Fruit fly (Drosophila melanogaster) whole organism, embryonic: ENCODE measurements around the gene srp.

Experiments
- CG10267 ChIP-seq: fragments of 200-800 bp; sonication (Bioruptor generic); optimal IDR thresholded peaks from 2 replicates; lab custom pipeline; 2018; ENCODE audit warnings: missing biosample characterization, mild to moderate bottlenecking, missing genetic modification characterization, moderate library complexity
- CG11695 ChIP-seq: fragments of 200-800 bp; sonication (Bioruptor generic); IDR thresholded peaks from 3 replicates; pipeline ENCODE4 v1.3.6; 2022; ENCODE audit warnings: missing biosample characterization, missing genetic modification characterization
- CG12104 ChIP-seq: fragments of 200-800 bp; sonication (Bioruptor generic); optimal IDR thresholded peaks from 3 replicates; lab custom pipeline; 2016; ENCODE audit warnings: missing biosample characterization, missing genetic modification characterization
- CG12219 ChIP-seq: fragments of 200-800 bp; sonication (Bioruptor generic); optimal IDR thresholded peaks from 3 replicates; lab custom pipeline; 2018; ENCODE audit warnings: missing biosample characterization, mild to moderate bottlenecking, missing genetic modification characterization
- CG15269 ChIP-seq: fragments of 200-800 bp; sonication (Bioruptor generic); optimal IDR thresholded peaks from 2 replicates; lab custom pipeline; 2018; ENCODE audit warnings: missing biosample characterization, mild to moderate bottlenecking, missing genetic modification characterization, moderate library complexity
- CG17385 ChIP-seq: fragments of 200-800 bp; sonication (Bioruptor generic); optimal IDR thresholded peaks from 3 replicates; lab custom pipeline; 2018; ENCODE audit warnings: missing biosample characterization, mild to moderate bottlenecking, missing genetic modification characterization
- CG1832 ChIP-seq: fragments of 200-800 bp; sonication (Bioruptor generic); optimal IDR thresholded peaks from 2 replicates; lab custom pipeline; 2017; ENCODE audit warnings: missing biosample characterization, mild to moderate bottlenecking, missing genetic modification characterization, inconsistent platforms
- CG32767 ChIP-seq: fragments of 200-800 bp; sonication (Bioruptor generic); IDR thresholded peaks from 2 replicates; pipeline ENCODE4 v1.3.6; 2022; ENCODE audit warnings: missing biosample characterization, missing genetic modification characterization
- CG32772 ChIP-seq: fragments of 200-800 bp; sonication (Bioruptor generic); IDR thresholded peaks from 2 replicates; pipeline ENCODE4 v1.3.6; 2022; ENCODE audit warnings: missing biosample characterization, missing genetic modification characterization
- CG4730 ChIP-seq: fragments of 200-800 bp; sonication (Bioruptor generic); IDR thresholded peaks from 2 replicates; pipeline ENCODE4 v1.3.6; 2022; ENCODE audit warnings: missing biosample characterization, missing genetic modification characterization
- CG6654 ChIP-seq: fragments of 200-800 bp; sonication (Bioruptor generic); optimal IDR thresholded peaks from 2 replicates; lab custom pipeline; 2017; ENCODE audit warnings: missing biosample characterization, mild to moderate bottlenecking, missing genetic modification characterization
- CG6689 ChIP-seq: fragments of 200-800 bp; sonication (Bioruptor generic); IDR thresholded peaks from 2 replicates; pipeline ENCODE4 v1.3.6; 2022; ENCODE audit warnings: missing biosample characterization, missing genetic modification characterization
- CG6765 ChIP-seq: fragments of 200-800 bp; sonication (Bioruptor generic); optimal IDR thresholded peaks from 3 replicates; lab custom pipeline; 2017; ENCODE audit warnings: missing biosample characterization, mild to moderate bottlenecking, missing genetic modification characterization
- CG6791 ChIP-seq: fragments of 200-800 bp; sonication (Bioruptor generic); IDR thresholded peaks from 3 replicates; pipeline ENCODE4 v1.3.6; 2022; ENCODE audit warnings: missing biosample characterization, missing genetic modification characterization; ENCODE audit not compliant: partially characterized antibody
- CG6813 ChIP-seq: fragments of 200-800 bp; sonication (Bioruptor generic); optimal IDR thresholded peaks from 2 replicates; lab custom pipeline; 2017; ENCODE audit warnings: missing biosample characterization, missing genetic modification characterization, mild to moderate bottlenecking, moderate library complexity, missing genetic modification reagents
- CG6854 ChIP-seq: fragments of 200-800 bp; sonication (Bioruptor generic); optimal IDR thresholded peaks from 3 replicates; lab custom pipeline; 2017; ENCODE audit warnings: missing biosample characterization, mild to moderate bottlenecking, missing genetic modification characterization
- Chrac-16 ChIP-seq: fragments of 200-800 bp; sonication (Bioruptor generic); optimal IDR thresholded peaks from 3 replicates; lab custom pipeline; 2016; ENCODE audit warnings: missing biosample characterization, missing genetic modification characterization
- CoRest ChIP-seq: fragments of 200-800 bp; sonication (Bioruptor generic); optimal IDR thresholded peaks from 3 replicates; lab custom pipeline; 2018; ENCODE audit warnings: missing biosample characterization, mild to moderate bottlenecking, missing genetic modification characterization, moderate library complexity
- CrebB ChIP-seq: fragments of 200-800 bp; sonication (Bioruptor generic); optimal IDR thresholded peaks from 3 replicates; lab custom pipeline; 2018; ENCODE audit warnings: missing biosample characterization, mild to moderate bottlenecking, missing genetic modification characterization
- Dek ChIP-seq: fragments of 200-800 bp; sonication (Bioruptor generic); optimal IDR thresholded peaks from 3 replicates; lab custom pipeline; 2019; ENCODE audit warnings: missing biosample characterization, mild to moderate bottlenecking, missing genetic modification characterization, moderate library complexity
- Dll ChIP-seq: fragments of 200-800 bp; sonication (Bioruptor generic); IDR thresholded peaks from 4 replicates; pipeline ENCODE4 v1.3.6; 2022; ENCODE audit warnings: missing biosample characterization, missing genetic modification characterization; ENCODE audit not compliant: partially characterized antibody
- Dref ChIP-seq: fragments of 200-800 bp; sonication (Bioruptor generic); IDR thresholded peaks from 2 replicates; pipeline ENCODE4 v1.3.6; 2022; ENCODE audit warnings: missing biosample characterization, missing genetic modification characterization
- HLH4C ChIP-seq: fragments of 200-800 bp; sonication (Bioruptor generic); IDR thresholded peaks from 3 replicates; pipeline ENCODE4 v1.3.6; 2022; ENCODE audit warnings: missing biosample characterization, missing genetic modification characterization; ENCODE audit not compliant: partially characterized antibody
- Hr3 ChIP-seq: fragments of 200-800 bp; sonication (Bioruptor generic); optimal IDR thresholded peaks from 3 replicates; lab custom pipeline; 2016; ENCODE audit warnings: missing biosample characterization, missing genetic modification characterization
- MBD-R2 ChIP-seq: fragments of 200-800 bp; sonication (Bioruptor generic); IDR thresholded peaks from 2 replicates; pipeline ENCODE4 v1.3.6; 2022; ENCODE audit warnings: missing biosample characterization, missing genetic modification characterization
- NC2α ChIP-seq: fragments of 200-800 bp; sonication (Bioruptor generic); optimal IDR thresholded peaks from 2 replicates; lab custom pipeline; 2016; ENCODE audit warnings: missing biosample characterization, missing genetic modification characterization
- Sox102F ChIP-seq: fragments of 200-800 bp; sonication (Bioruptor generic); optimal IDR thresholded peaks from 2 replicates; lab custom pipeline; 2018; ENCODE audit warnings: missing biosample characterization, mild to moderate bottlenecking, missing genetic modification characterization, moderate library complexity
- Trl ChIP-seq, 3 experiments: fragments of >200 bp in 2 of 3; fragments of 200-800 bp in 1 of 3; sonication (Bioruptor generic) in 1 of 3; optimal IDR thresholded peaks; 2 replicates in 1 of 3; 3 replicates in 2 of 3; lab custom pipeline; 2016 to 2017; ENCODE audit warnings: missing biosample characterization in 1 of 3, missing genetic modification characterization in 1 of 3
- ac ChIP-seq: fragments of 200-800 bp; sonication (Bioruptor generic); optimal IDR thresholded peaks from 3 replicates; lab custom pipeline; 2017; ENCODE audit warnings: missing biosample characterization, mild to moderate bottlenecking, missing genetic modification characterization
- ara ChIP-seq: fragments of 200-800 bp; sonication (Bioruptor generic); IDR thresholded peaks from 2 replicates; pipeline ENCODE4 v1.3.6; 2022; ENCODE audit warnings: missing biosample characterization, missing genetic modification characterization
- az2 ChIP-seq: fragments of 200-800 bp; sonication (Bioruptor generic); optimal IDR thresholded peaks from 3 replicates; lab custom pipeline; 2016; ENCODE audit warnings: missing biosample characterization, missing genetic modification characterization
- dysf ChIP-seq: fragments of 200-800 bp; sonication (Bioruptor generic); IDR thresholded peaks from 3 replicates; pipeline ENCODE4 v1.3.6; 2022; ENCODE audit warnings: missing biosample characterization, missing genetic modification characterization
- fd102C ChIP-seq: fragments of 200-800 bp; sonication (Bioruptor generic); optimal IDR thresholded peaks from 2 replicates; lab custom pipeline; 2018; ENCODE audit warnings: missing biosample characterization, mild to moderate bottlenecking, missing genetic modification characterization, moderate library complexity
- fd64A ChIP-seq: fragments of 200-800 bp; sonication (Bioruptor generic); optimal IDR thresholded peaks from 3 replicates; lab custom pipeline; 2018; ENCODE audit warnings: missing biosample characterization, mild to moderate bottlenecking, missing genetic modification characterization
- gem ChIP-seq: fragments of 200-800 bp; sonication (Bioruptor generic); optimal IDR thresholded peaks from 2 replicates; lab custom pipeline; 2019; ENCODE audit warnings: missing biosample characterization, mild to moderate bottlenecking, missing genetic modification characterization, moderate library complexity
- gfzf ChIP-seq: fragments of 200-800 bp; sonication (Bioruptor generic); optimal IDR thresholded peaks from 2 replicates; lab custom pipeline; 2016; ENCODE audit warnings: missing biosample characterization, mild to moderate bottlenecking, missing genetic modification characterization, moderate library complexity
- lov ChIP-seq, 2 experiments: fragments of 200-800 bp in 1 of 2; fragments of >200 bp in 1 of 2; sonication (Bioruptor generic) in 1 of 2; IDR thresholded peaks in 1 of 2; optimal IDR thresholded peaks in 1 of 2; 2 replicates in 1 of 2; 3 replicates in 1 of 2; pipeline versions ENCODE4 v1.3.6 to Lab custom; 2017 to 2022; ENCODE audit warnings: missing biosample characterization in 1 of 2, missing genetic modification characterization in 1 of 2
- otp ChIP-seq: fragments of 200-800 bp; sonication (Bioruptor generic); IDR thresholded peaks from 3 replicates; pipeline ENCODE4, ENCODE4 v1.3.6; 2022; ENCODE audit warnings: missing biosample characterization, missing genetic modification characterization
- pan ChIP-seq, 4 experiments: fragments of >200 bp in 3 of 4; fragments of 200-800 bp in 1 of 4; sonication (Bioruptor generic) in 1 of 4; optimal IDR thresholded peaks in 3 of 4; IDR thresholded peaks in 1 of 4; 2 replicates each; pipeline versions ENCODE4 v1.3.6 to Lab custom; 2017 to 2022; ENCODE audit warnings: missing biosample characterization in 2 of 4, missing genetic modification characterization in 2 of 4, mixed read lengths in 1 of 4
- pnt ChIP-seq: fragments of 200-800 bp; sonication (Bioruptor generic); optimal IDR thresholded peaks from 3 replicates; lab custom pipeline; 2016; ENCODE audit warnings: missing biosample characterization, missing genetic modification characterization
- sens ChIP-seq: fragments of 200-800 bp; sonication (Bioruptor generic); peaks from one replicate; lab custom pipeline; 2016; ENCODE audit warnings: missing biosample characterization, missing genetic modification characterization
- twi ChIP-seq: fragments of 200-800 bp; optimal IDR thresholded peaks from 2 replicates; lab custom pipeline; 2019; ENCODE audit warnings: missing biosample characterization, mild to moderate bottlenecking, missing genetic modification characterization, moderate library complexity
- unc-4 ChIP-seq: fragments of 200-800 bp; sonication (Bioruptor generic); IDR thresholded peaks from 2 replicates; pipeline ENCODE4 v1.3.6; 2022; ENCODE audit warnings: missing biosample characterization, missing genetic modification characterization; ENCODE audit not compliant: partially characterized antibody
- wek ChIP-seq: fragments of 200-800 bp; sonication (Bioruptor generic); optimal IDR thresholded peaks from 3 replicates; lab custom pipeline; 2018; ENCODE audit warnings: missing biosample characterization, mild to moderate bottlenecking, missing genetic modification characterization, moderate library complexity
- zen ChIP-seq: fragments of 200-800 bp; sonication (Bioruptor generic); optimal IDR thresholded peaks from 3 replicates; lab custom pipeline; 2018; ENCODE audit warnings: missing biosample characterization, mild to moderate bottlenecking, missing genetic modification characterization, moderate library complexity
- zen2 ChIP-seq: fragments of 200-800 bp; sonication (Bioruptor generic); IDR thresholded peaks from 3 replicates; pipeline ENCODE4 v1.3.6; 2022; ENCODE audit warnings: missing biosample characterization, missing genetic modification characterization; ENCODE audit not compliant: partially characterized antibody

Gene srp

DNA sequence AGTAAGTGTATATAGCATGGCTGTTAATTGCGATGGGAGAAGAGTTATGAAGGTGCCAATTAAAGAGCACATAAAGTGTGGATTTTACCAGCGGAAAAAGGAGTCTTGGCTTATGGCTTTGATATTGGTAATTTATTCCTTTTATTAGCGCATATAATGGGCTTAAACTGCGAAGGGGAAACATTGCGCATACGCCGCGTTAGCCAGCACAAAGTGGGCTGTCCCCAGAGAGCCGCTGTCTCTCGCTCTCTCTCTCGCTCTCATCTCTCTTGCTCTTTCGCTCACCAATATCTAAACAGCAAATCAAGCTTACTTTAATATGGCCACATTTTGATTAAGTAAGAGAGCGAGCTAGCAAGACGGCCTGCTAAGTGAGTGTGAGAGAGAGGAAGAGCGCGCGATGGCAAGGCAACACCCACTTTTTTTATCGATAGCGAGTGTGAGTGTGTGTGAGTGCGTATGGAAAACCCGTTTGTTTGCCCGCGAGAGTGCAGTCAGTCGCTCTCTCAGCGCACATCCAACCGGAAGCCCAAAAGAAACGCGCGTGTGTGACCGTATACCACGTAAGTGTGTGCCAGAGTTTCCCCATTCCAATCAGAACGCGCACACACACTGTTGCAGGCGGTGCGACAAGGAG, 39.8 kb downstream of the srp start, which contains the start of gene pnr (continued):
- TF ChIP-seq Hr3, result no peak
- peak; percentile 28; the same call in 1 of the 2 replicates for TF ChIP-seq CG4730
- TF ChIP-seq CG6689 (GFP tag; lab: Robert Waterston, UW), result 0 out of 2 replicates have a peak, but pooled peaks have one; percentile 20
- peak; percentile 85 for TF ChIP-seq Trl (optimal IDR thresholded peaks at IDR 0.05; lab: Kevin White, UChicago)
- peak; percentile 50 for TF ChIP-seq Trl (GFP tag; optimal IDR thresholded peaks at IDR 0.05; lab: Kevin White, UChicago)
- peak; percentile 8 for TF ChIP-seq zen (tag; lab: Kevin White, UChicago)
- peak; percentile 27 for TF ChIP-seq twi (tag; lab: Kevin White, UChicago)
- peak; percentile 20 for TF ChIP-seq CG12219 (GFP tag; lab: Kevin White, UChicago)
- TF ChIP-seq lov (optimal IDR thresholded peaks at IDR 0.05; lab: Kevin White, UChicago), result no peak
- TF ChIP-seq lov (GFP tag; IDR thresholded peaks at IDR 0.05; lab: Robert Waterston, UW), result 0 out of 3 replicates have a peak, but pooled peaks have one; percentile 29
- TF ChIP-seq gfzf (GFP tag; lab: Kevin White, UChicago), result peak; percentile 5
- no peak for TF ChIP-seq NC2α (GFP tag; lab: Kevin White, UChicago)
- TF ChIP-seq CG17385 (GFP tag; lab: Kevin White, UChicago), result peak; percentile 18
- TF ChIP-seq fd64A, result peak; percentile 51
- TF ChIP-seq sens (GFP tag; lab: Kevin White, UChicago), result peak; percentile 66
- no peak for TF ChIP-seq MBD-R2 (GFP tag; lab: Robert Waterston, UW)
- 0 out of 2 replicates have a peak, but pooled peaks have one; percentile 13 for TF ChIP-seq Dref
- no peak for TF ChIP-seq CG6854
- TF ChIP-seq dysf (GFP tag; lab: Robert Waterston, UW), result no peak
- TF ChIP-seq CG6765 (GFP tag; lab: Kevin White, UChicago), result no peak
- TF ChIP-seq Sox102F (GFP tag; lab: Kevin White, UChicago), result no peak
- TF ChIP-seq CG32767, result peak; percentile 56; the same call in 1 of the 2 replicates
- no peak for TF ChIP-seq az2 (GFP tag; lab: Kevin White, UChicago)
- 0 out of 4 replicates have a peak, but pooled peaks have one; percentile 32 for TF ChIP-seq Dll
- peak; percentile 48; the same call in 1 of the 3 replicates for TF ChIP-seq zen2
- no peak for TF ChIP-seq CG15269 (tag; lab: Kevin White, UChicago)
- 0 out of 2 replicates have a peak, but pooled peaks have one; percentile 8 for TF ChIP-seq CG32772 (GFP tag; lab: Robert Waterston, UW)
- TF ChIP-seq CG6791 (GFP tag; lab: Robert Waterston, UW), result 0 out of 3 replicates have a peak, but pooled peaks have one; percentile 18
- no peak for TF ChIP-seq Chrac-16
- TF ChIP-seq CrebB (tag; lab: Kevin White, UChicago), result peak; percentile 45
- TF ChIP-seq fd102C (GFP tag; lab: Kevin White, UChicago), result no peak
- TF ChIP-seq otp (GFP tag; lab: Robert Waterston, UW), result 0 out of 3 replicates have a peak, but pooled peaks have one; percentile 63
- TF ChIP-seq pnt (GFP tag; lab: Kevin White, UChicago), result no peak
- TF ChIP-seq CG10267 (tag; lab: Kevin White, UChicago), result peak; percentile 21
- TF ChIP-seq ara (GFP tag; lab: Robert Waterston, UW), result 0 out of 2 replicates have a peak, but pooled peaks have one; percentile 32
- peak; percentile 25 for TF ChIP-seq CG6813 (GFP tag; lab: Kevin White, UChicago)
- peak; percentile 46; the same call in 2 of the 3 replicates for TF ChIP-seq HLH4C (GFP tag; lab: Robert Waterston, UW)
- no peak for TF ChIP-seq ac
- peak; percentile 74 for TF ChIP-seq CoRest (tag; lab: Kevin White, UChicago)
- TF ChIP-seq gem, result no peak
- TF ChIP-seq CG1832 (GFP tag; lab: Kevin White, UChicago), result peak; percentile 95
- TF ChIP-seq unc-4 (GFP tag; lab: Robert Waterston, UW), result peak; percentile 50
- no peak for TF ChIP-seq CG6654 (GFP tag; lab: Kevin White, UChicago)
- TF ChIP-seq CG12104 (GFP tag; lab: Kevin White, UChicago), result no peak
- 0 out of 3 replicates have a peak, but pooled peaks have one; percentile 9 for TF ChIP-seq CG11695 (GFP tag; lab: Robert Waterston, UW)
- no peak for TF ChIP-seq pan (optimal IDR thresholded peaks at IDR 0.05; lab: Kevin White, UChicago)
- peak in 1 of 2 experiments; percentile 30 for TF ChIP-seq pan (GFP tag; optimal IDR thresholded peaks at IDR 0.05 in 1 of 2, IDR thresholded peaks at IDR 0.05 in 1 of 2)
- peak; percentile 19 for TF ChIP-seq wek
- no peak for TF ChIP-seq Dek (tag; lab: Kevin White, UChicago)
